Worm (Caenorhabditis elegans) whole organism, dauer: ENCODE measurements around the gene F56B6.6.

Experiments used
- unc-62 ChIP-seq: sonication (generic microtip); optimal IDR thresholded peaks from 2 replicates; lab custom pipeline; 2017; ENCODE audit warnings: missing biosample characterization, missing genetic modification reagents, missing genetic modification characterization

Gene F56B6.6

DNA sequence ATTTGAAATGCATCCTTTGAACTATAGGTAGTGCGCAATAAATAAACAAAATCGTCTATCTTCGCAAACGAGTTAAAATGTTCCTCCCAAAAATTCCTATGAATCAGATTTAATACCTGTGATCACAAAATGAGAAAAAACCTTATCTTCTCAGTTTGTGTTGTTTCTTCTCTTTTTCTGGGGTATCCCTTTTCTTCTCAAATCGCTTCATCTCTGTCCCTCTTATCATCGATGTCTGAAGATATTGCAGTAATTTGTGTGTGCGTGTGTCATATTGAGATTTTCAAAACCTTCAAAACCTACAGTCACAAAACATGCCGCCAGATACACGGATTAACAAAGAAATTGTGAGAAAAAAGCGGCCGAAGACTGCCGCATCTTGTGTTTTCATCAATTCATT, 37.0 kb downstream of the F56B6.6 start, which contains the start of gene glt-1:
TSS of gene glt-1 (plus strand) at position 251 of the 400 bp plus-strand sequence.
- TF ChIP-seq unc-62 (GFP tag; lab: Kevin White, UChicago) = no peak

- TF ChIP-seq unc-62 (GFP tag; lab: Kevin White, UChicago) = no peak
Measured at ce11 chrX:3494634-3495033, 38.2 kb downstream of the F56B6.6 start.

DNA sequence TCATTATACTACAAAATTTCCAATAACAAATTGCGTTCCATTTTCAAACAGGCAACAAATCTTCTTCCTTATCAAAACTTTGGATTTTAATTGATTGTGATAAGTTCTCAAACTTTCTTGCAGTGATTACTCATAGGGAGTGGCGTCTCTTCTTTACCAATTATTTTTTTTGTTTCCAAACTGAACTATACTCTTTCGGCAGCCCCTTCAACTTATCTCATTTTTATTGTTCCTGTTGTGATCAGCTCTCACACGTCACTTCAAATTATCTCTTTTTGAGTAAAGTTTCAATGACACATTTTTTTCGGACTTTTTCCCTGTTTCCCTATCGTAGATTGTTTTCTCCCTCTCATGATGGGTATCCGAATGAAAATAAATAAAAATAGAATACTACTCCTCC, 40.4 kb downstream of the F56B6.6 start:
- no peak for TF ChIP-seq unc-62 (GFP tag; lab: Kevin White, UChicago)

DNA sequence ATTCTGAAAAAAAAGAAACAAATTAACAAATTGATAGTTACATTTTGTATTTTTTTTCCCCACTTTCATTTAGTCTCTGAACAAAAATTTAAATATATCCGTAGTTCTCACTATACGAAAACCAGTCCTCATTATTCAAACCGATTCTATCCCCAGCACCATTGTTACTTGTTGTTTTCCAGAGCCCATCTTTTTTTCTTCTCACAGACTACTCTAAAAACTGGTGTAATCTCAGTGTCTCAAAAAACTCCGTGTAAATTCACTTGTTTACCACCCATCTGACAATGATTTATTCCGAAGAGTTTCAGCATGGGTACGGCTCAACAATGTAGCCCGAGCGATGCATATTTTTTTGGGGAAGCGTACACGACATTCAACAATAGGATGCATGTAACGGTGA, 43.8 kb downstream of the F56B6.6 start, which contains the start of gene C12D12.3:
TSS of gene C12D12.3 (plus strand) at position 301 of the 400 bp plus-strand sequence.
- no peak for TF ChIP-seq unc-62 (GFP tag; lab: Kevin White, UChicago)

DNA sequence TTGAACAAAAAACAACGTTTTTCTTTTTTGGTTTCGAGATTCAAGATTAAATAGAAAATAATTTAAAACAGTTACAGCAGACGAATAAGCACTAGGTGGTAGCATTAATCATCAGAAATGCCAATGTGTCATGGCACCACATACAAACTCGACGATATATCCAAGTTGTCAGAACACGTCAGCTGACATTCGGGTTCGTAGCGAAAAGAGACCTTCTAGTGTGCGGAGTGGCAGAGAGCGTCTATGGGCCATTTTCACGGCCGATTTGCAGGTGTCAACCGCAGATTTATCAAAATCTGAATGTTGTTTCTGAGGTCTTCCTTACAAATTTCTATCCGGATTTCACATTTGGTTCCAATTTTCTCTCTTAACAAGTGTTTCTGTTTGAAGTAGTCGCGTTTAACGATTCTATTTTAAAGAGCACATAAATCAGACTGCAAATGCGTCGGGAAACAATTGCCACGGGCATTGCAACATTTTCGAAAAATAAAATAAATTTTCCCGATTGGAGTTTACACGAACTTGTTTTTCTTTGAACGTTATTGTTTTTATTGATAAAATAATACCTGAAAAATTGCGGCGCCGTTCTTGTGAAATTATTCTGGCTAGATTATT, 44.6 kb downstream of the F56B6.6 start:
- TF ChIP-seq unc-62 (GFP tag; lab: Kevin White, UChicago) = no peak
